Worm (Caenorhabditis elegans) whole organism, L4 larva: ENCODE measurements around the gene C07C7.3.

Experiments used
- F26F4.8 ChIP-seq: fragments of 200-800 bp; sonication (Bioruptor generic); conservative IDR thresholded peaks from 2 replicates; pipeline ENCODE4 v1.3.6; 2022; ENCODE audit warnings: missing genetic modification characterization, missing compliant biosample characterization
- F37D6.2 ChIP-seq: sonication (generic microtip); optimal IDR thresholded peaks from 2 replicates; lab custom pipeline; 2016; ENCODE audit warnings: mild to moderate bottlenecking, missing genetic modification characterization, missing compliant biosample characterization
- ZK337.2 ChIP-seq: fragments of 200-800 bp; sonication (Bioruptor generic); IDR thresholded peaks from 2 replicates; pipeline ENCODE4 v1.3.6; 2022; ENCODE audit warnings: missing genetic modification reagents, missing genetic modification characterization, missing compliant biosample characterization
- aha-1 ChIP-seq: fragments of 150-350 bp; peaks from one replicate; lab custom pipeline; 2014; ENCODE audit warnings: missing biosample characterization, missing genetic modification characterization
- arid-1 ChIP-seq: fragments of 200-800 bp; sonication (Bioruptor generic); conservative IDR thresholded peaks from 2 replicates; pipeline ENCODE4 v1.3.6; 2022; ENCODE audit warnings: missing genetic modification reagents, missing genetic modification characterization, missing compliant biosample characterization
- attf-4 ChIP-seq: sonication (generic microtip); optimal IDR thresholded peaks from 3 replicates; lab custom pipeline; 2017; ENCODE audit warnings: missing biosample characterization, missing genetic modification characterization
- ctbp-1 ChIP-seq: fragments of 200-800 bp; sonication (Bioruptor generic); IDR thresholded peaks from 2 replicates; pipeline ENCODE4 v1.3.6; 2022; ENCODE audit warnings: missing genetic modification reagents, missing genetic modification characterization, missing compliant biosample characterization
- daf-16 ChIP-seq, 3 experiments: sonication (generic microtip); optimal IDR thresholded peaks; 2 replicates each; lab custom pipeline; 2016 to 2017; ENCODE audit warnings: missing genetic modification characterization in 3 of 3, missing genetic modification reagents in 3 of 3, mild to moderate bottlenecking in 2 of 3, missing compliant biosample characterization in 2 of 3, missing biosample characterization in 1 of 3, moderate library complexity in 1 of 3
- daf-8 ChIP-seq: fragments of 200-800 bp; sonication (Bioruptor generic); IDR thresholded peaks from 2 replicates; pipeline ENCODE4 v1.3.6; 2022; ENCODE audit warnings: missing genetic modification characterization, missing compliant biosample characterization
- dmd-6 ChIP-seq: fragments of 200-800 bp; sonication (Bioruptor generic); IDR thresholded peaks from 2 replicates; pipeline ENCODE4 v1.3.6; 2022; ENCODE audit warnings: missing genetic modification reagents, missing genetic modification characterization, missing compliant biosample characterization
- dpl-1 ChIP-seq: fragments of 150-350 bp; optimal IDR thresholded peaks from 2 replicates; lab custom pipeline; 2014; ENCODE audit warnings: missing biosample characterization, missing genetic modification reagents, missing genetic modification characterization
- dve-1 ChIP-seq: sonication (generic microtip); optimal IDR thresholded peaks from 2 replicates; lab custom pipeline; 2017; ENCODE audit warnings: antibody characterized with exemption, mild to moderate bottlenecking, missing genetic modification characterization, missing compliant biosample characterization; ENCODE audit not compliant: insufficient read depth
- fkh-10 ChIP-seq: fragments of 150-350 bp; optimal IDR thresholded peaks from 2 replicates; lab custom pipeline; 2014; ENCODE audit warnings: missing biosample characterization, missing genetic modification reagents, missing genetic modification characterization
- hif-1 ChIP-seq, 2 experiments: sonication (generic microtip); optimal IDR thresholded peaks; 2 replicates each; lab custom pipeline; 2016 to 2017; ENCODE audit warnings: missing compliant biosample characterization in 2 of 2, missing genetic modification characterization in 2 of 2, missing genetic modification reagents in 2 of 2, missing genotype in 2 of 2, mild to moderate bottlenecking in 1 of 2
- hlh-11 ChIP-seq: fragments of 200-800 bp; sonication (Bioruptor generic); optimal IDR thresholded peaks from 2 replicates; lab custom pipeline; 2018; ENCODE audit warnings: mild to moderate bottlenecking, missing genetic modification characterization, missing compliant biosample characterization
- hmg-1.1 ChIP-seq: fragments of 200-800 bp; sonication (Bioruptor generic); IDR thresholded peaks from 2 replicates; pipeline ENCODE4 v1.3.6; 2022; ENCODE audit warnings: missing genetic modification reagents, missing genetic modification characterization, missing compliant biosample characterization
- lir-3 ChIP-seq: sonication (generic microtip); optimal IDR thresholded peaks from 2 replicates; lab custom pipeline; 2016; ENCODE audit warnings: mild to moderate bottlenecking, missing genetic modification characterization, missing compliant biosample characterization
- madf-5 ChIP-seq, 2 experiments: fragments of 200-800 bp; sonication (Bioruptor generic); IDR thresholded peaks; 2 replicates each; pipeline ENCODE4 v1.3.6; 2022; ENCODE audit warnings: missing compliant biosample characterization in 2 of 2, missing genetic modification characterization in 2 of 2
- madf-9 ChIP-seq: fragments of 200-800 bp; sonication (Bioruptor generic); conservative IDR thresholded peaks from 2 replicates; pipeline ENCODE4 v1.3.6; 2022; ENCODE audit warnings: missing genetic modification reagents, missing genetic modification characterization, missing compliant biosample characterization
- mdt-29 ChIP-seq: fragments of 200-800 bp; sonication (Bioruptor generic); IDR thresholded peaks from 2 replicates; pipeline ENCODE4 v1.3.6; 2022; ENCODE audit warnings: missing genetic modification reagents, missing genetic modification characterization, missing compliant biosample characterization
- mep-1 ChIP-seq: fragments of 150-350 bp; sonication (generic microtip); optimal IDR thresholded peaks from 3 replicates; lab custom pipeline; 2014; ENCODE audit warnings: missing biosample characterization, missing genetic modification characterization
- mes-2 ChIP-seq: sonication (generic microtip); optimal IDR thresholded peaks from 2 replicates; lab custom pipeline; 2016; ENCODE audit warnings: missing genotype, mild to moderate bottlenecking, missing genetic modification characterization, missing compliant biosample characterization; ENCODE audit not compliant: poor library complexity, severe bottlenecking
- mxl-3 ChIP-seq: fragments of 200-800 bp; sonication (Bioruptor generic); optimal IDR thresholded peaks from 2 replicates; lab custom pipeline; 2018; ENCODE audit warnings: mild to moderate bottlenecking, missing genetic modification characterization, missing compliant biosample characterization
- nhr-10 ChIP-seq: fragments of 150-350 bp; optimal IDR thresholded peaks from 2 replicates; lab custom pipeline; 2014; ENCODE audit warnings: missing biosample characterization, missing genetic modification characterization
- nhr-102 ChIP-seq: sonication (generic microtip); optimal IDR thresholded peaks from 2 replicates; lab custom pipeline; 2016; ENCODE audit warnings: mild to moderate bottlenecking, missing genetic modification characterization, moderate library complexity, missing compliant biosample characterization
- nhr-111 ChIP-seq: fragments of 200-800 bp; sonication (Bioruptor generic); optimal IDR thresholded peaks from 2 replicates; lab custom pipeline; 2018; ENCODE audit warnings: mild to moderate bottlenecking, missing genetic modification characterization, missing compliant biosample characterization
- nhr-28 ChIP-seq: fragments of 150-350 bp; optimal IDR thresholded peaks from 2 replicates; lab custom pipeline; 2014; ENCODE audit warnings: missing biosample characterization, missing genetic modification characterization
- nhr-42 ChIP-seq: fragments of 200-800 bp; sonication (Bioruptor generic); IDR thresholded peaks from 2 replicates; pipeline ENCODE4 v1.3.6; 2022; ENCODE audit warnings: missing genetic modification characterization, missing compliant biosample characterization
- nhr-77 ChIP-seq: fragments of 150-350 bp; optimal IDR thresholded peaks from 2 replicates; lab custom pipeline; 2014; ENCODE audit warnings: missing biosample characterization, missing genetic modification characterization
- pha-4 ChIP-seq, 2 experiments: fragments of 150-350 bp in 1 of 2; fragments of 200-800 bp in 1 of 2; sonication (Bioruptor generic) in 1 of 2; IDR thresholded peaks in 1 of 2; optimal IDR thresholded peaks in 1 of 2; 2 replicates each; pipeline versions ENCODE4 v1.3.6 to Lab custom; 2014 to 2022; ENCODE audit warnings: missing genetic modification characterization in 2 of 2, missing genetic modification reagents in 2 of 2, missing biosample characterization in 1 of 2, missing compliant biosample characterization in 1 of 2
- php-3 ChIP-seq: fragments of 200-800 bp; sonication (Bioruptor generic); IDR thresholded peaks from 2 replicates; pipeline ENCODE4 v1.3.6; 2022; ENCODE audit warnings: missing genetic modification reagents, missing genetic modification characterization, missing compliant biosample characterization
- rbr-2 ChIP-seq: sonication (generic microtip); optimal IDR thresholded peaks from 2 replicates; lab custom pipeline; 2016; ENCODE audit warnings: missing genotype, missing genetic modification characterization, missing compliant biosample characterization
- saeg-2 ChIP-seq: fragments of 200-800 bp; sonication (Bioruptor generic); IDR thresholded peaks from 2 replicates; pipeline ENCODE4 v1.3.6; 2022; ENCODE audit warnings: missing genetic modification reagents, missing genetic modification characterization, missing compliant biosample characterization
- snpc-1.2 ChIP-seq: fragments of 200-800 bp; sonication (Bioruptor generic); IDR thresholded peaks from 2 replicates; pipeline ENCODE4 v1.3.6; 2022; ENCODE audit warnings: missing genetic modification reagents, missing genetic modification characterization, missing compliant biosample characterization
- snpc-4 ChIP-seq: fragments of 150-350 bp; optimal IDR thresholded peaks from 2 replicates; lab custom pipeline; 2014; ENCODE audit warnings: missing biosample characterization, missing genetic modification characterization
- spr-1 ChIP-seq: sonication (generic microtip); optimal IDR thresholded peaks from 2 replicates; lab custom pipeline; 2016; ENCODE audit warnings: mild to moderate bottlenecking, missing genetic modification characterization, missing compliant biosample characterization
- spr-3 ChIP-seq: fragments of 200-800 bp; sonication (Bioruptor generic); optimal IDR thresholded peaks from 2 replicates; lab custom pipeline; 2018; ENCODE audit warnings: mild to moderate bottlenecking, missing genetic modification characterization, missing compliant biosample characterization
- tra-1 ChIP-seq: fragments of 200-800 bp; sonication (Bioruptor generic); IDR thresholded peaks from 2 replicates; pipeline ENCODE4 v1.3.6; 2022; ENCODE audit warnings: missing genetic modification reagents, missing genetic modification characterization, missing compliant biosample characterization
- unc-130 ChIP-seq: sonication (generic microtip); optimal IDR thresholded peaks from 2 replicates; lab custom pipeline; 2016; ENCODE audit warnings: missing genetic modification reagents, missing genetic modification characterization, missing compliant biosample characterization
- unc-62 ChIP-seq, 3 experiments: fragments of 150-350 bp in 1 of 3; sonication (generic microtip); optimal IDR thresholded peaks in 2 of 3; peaks in 1 of 3; 1 replicate in 1 of 3; 2 replicates in 2 of 3; lab custom pipeline; 2014 to 2017; ENCODE audit warnings: missing biosample characterization in 3 of 3, missing genetic modification characterization in 3 of 3, missing genetic modification reagents in 3 of 3, missing genotype in 1 of 3
- zfp-2 ChIP-seq: sonication (generic microtip); optimal IDR thresholded peaks from 2 replicates; lab custom pipeline; 2016; ENCODE audit warnings: mild to moderate bottlenecking, missing genetic modification characterization, missing compliant biosample characterization
- zfp-3 ChIP-seq: fragments of 200-800 bp; sonication (Bioruptor generic); conservative IDR thresholded peaks from 2 replicates; pipeline ENCODE4 v1.3.6; 2022; ENCODE audit warnings: missing genetic modification reagents, missing genetic modification characterization, missing compliant biosample characterization
- zip-2 ChIP-seq: fragments of 150-350 bp; optimal IDR thresholded peaks from 2 replicates; lab custom pipeline; 2014; ENCODE audit warnings: missing biosample characterization, missing genetic modification characterization
- ztf-7 ChIP-seq: fragments of 150-350 bp; optimal IDR thresholded peaks from 2 replicates; lab custom pipeline; 2014; ENCODE audit warnings: missing biosample characterization, missing genetic modification characterization

The C07C7.3 gene

ce11 chrIV:9191183-9191582 is 25.3 kb downstream of the C07C7.3 start (continued):
- TF ChIP-seq nhr-77 (tag; lab: Kevin White, UChicago) = peak; percentile 14
- no peak for TF ChIP-seq hif-1 (tag; optimal IDR thresholded peaks at IDR 0.05; lab: Kevin White, UChicago)
- peak; percentile 17 to 89 for TF ChIP-seq daf-16 (GFP tag; optimal IDR thresholded peaks at IDR 0.05; lab: Kevin White, UChicago)
- TF ChIP-seq daf-16 (tag; optimal IDR thresholded peaks at IDR 0.05; lab: Kevin White, UChicago) = no peak
- 0 out of 2 replicates have a peak, but pooled peaks have one; percentile 51 for TF ChIP-seq daf-8 (GFP tag; lab: Robert Waterston, UW)
- no peak for TF ChIP-seq spr-1 (tag; lab: Kevin White, UChicago)
- no peak for TF ChIP-seq nhr-42 (GFP tag; lab: Robert Waterston, UW)
- TF ChIP-seq mes-2 (tag; lab: Kevin White, UChicago) = peak; percentile 88
- peak; percentile 50 for TF ChIP-seq dpl-1 (GFP tag; lab: Kevin White, UChicago)
- TF ChIP-seq mxl-3 = peak; percentile 90
- TF ChIP-seq spr-3 (GFP tag; lab: Kevin White, UChicago) = peak; percentile 77
- peak; percentile 46 for TF ChIP-seq lir-3 (tag; lab: Kevin White, UChicago)
- TF ChIP-seq snpc-1.2 (GFP tag; lab: Robert Waterston, UW) = no peak; the same call in 1 of the 2 replicates
- peak; percentile 42 to 56; a peak in 2 of 4 replicates for TF ChIP-seq madf-5 (GFP tag; IDR thresholded peaks at IDR 0.05; lab: Robert Waterston, UW)
- peak; percentile 81 for TF ChIP-seq pha-4 (GFP tag; IDR thresholded peaks at IDR 0.05; lab: Robert Waterston, UW)
- no peak for TF ChIP-seq pha-4 (tag; optimal IDR thresholded peaks at IDR 0.05; lab: Kevin White, UChicago)
- TF ChIP-seq ztf-7 = peak; percentile 62
- TF ChIP-seq unc-62 (GFP tag; optimal IDR thresholded peaks at IDR 0.05 in 1 of 2; lab: Kevin White, UChicago) = peak in 1 of 2 experiments; percentile 91
- no peak for TF ChIP-seq unc-62 (tag; optimal IDR thresholded peaks at IDR 0.05; lab: Kevin White, UChicago)
- 0 out of 2 replicates have a peak, but pooled peaks have one; percentile 29 for TF ChIP-seq saeg-2 (GFP tag; lab: Robert Waterston, UW)
- peak; percentile 79 for TF ChIP-seq hmg-1.1 (GFP tag; lab: Robert Waterston, UW)
- peak; percentile 45; the same call in 1 of the 2 replicates for TF ChIP-seq mdt-29 (GFP tag; lab: Robert Waterston, UW)
- TF ChIP-seq zip-2 (tag; lab: Kevin White, UChicago) = peak; percentile 44
- 0 out of 2 replicates have a peak, but pooled peaks have one; percentile 60 for TF ChIP-seq F26F4.8 (GFP tag; lab: Robert Waterston, UW)
- peak; percentile 85 for TF ChIP-seq ctbp-1 (GFP tag; lab: Robert Waterston, UW)
- peak; percentile 58 for TF ChIP-seq rbr-2
- TF ChIP-seq nhr-111 (GFP tag; lab: Kevin White, UChicago) = peak; percentile 66
- TF ChIP-seq aha-1 (tag; lab: Kevin White, UChicago) = peak; percentile 87
- TF ChIP-seq dmd-6 (GFP tag; lab: Robert Waterston, UW) = peak; percentile 68
- peak; percentile 40 for TF ChIP-seq fkh-10 (GFP tag; lab: Kevin White, UChicago)
- peak; percentile 75 for TF ChIP-seq tra-1
- peak; percentile 12 for TF ChIP-seq F37D6.2 (tag; lab: Kevin White, UChicago)
- peak; percentile 29 for TF ChIP-seq zfp-2 (tag; lab: Kevin White, UChicago)
- no peak for TF ChIP-seq snpc-4 (tag; lab: Kevin White, UChicago)
- TF ChIP-seq ZK337.2 (GFP tag; lab: Robert Waterston, UW) = peak; percentile 76
- TF ChIP-seq nhr-102 (tag; lab: Kevin White, UChicago) = no peak
- no peak for TF ChIP-seq hlh-11 (tag; lab: Kevin White, UChicago)
- TF ChIP-seq zfp-3 (GFP tag; lab: Robert Waterston, UW) = peak; percentile 54; the same call in 1 of the 2 replicates
- peak; percentile 66 for TF ChIP-seq unc-130 (GFP tag; lab: Kevin White, UChicago)
- no peak for TF ChIP-seq mep-1
- TF ChIP-seq nhr-28 (tag; lab: Kevin White, UChicago) = peak; percentile 59

- TF ChIP-seq nhr-10 (tag; lab: Kevin White, UChicago) (no peak), dmd-6 (GFP tag; lab: Robert Waterston, UW) (no peak), dve-1 (tag; lab: Kevin White, UChicago) (peak; percentile 23), fkh-10 (GFP tag; lab: Kevin White, UChicago) (no peak), arid-1 (GFP tag; lab: Robert Waterston, UW) (no peak), madf-9 (GFP tag; lab: Robert Waterston, UW) (no peak), aha-1 (tag; lab: Kevin White, UChicago) (peak; percentile 28), attf-4 (tag; lab: Kevin White, UChicago) (no peak), mxl-3 (no peak), php-3 (GFP tag; lab: Robert Waterston, UW) (no peak)
Observed at ce11 chrIV:9192522-9192921, 26.7 kb downstream of the C07C7.3 start, which contains the start of gene C46C2.5. TSS of gene C46C2.5 (minus strand) at chrIV:9192622.
